Fruit fly (Drosophila melanogaster): Measurements from ENCODE around the gene CG32262.

Gene CG32262

DNA sequence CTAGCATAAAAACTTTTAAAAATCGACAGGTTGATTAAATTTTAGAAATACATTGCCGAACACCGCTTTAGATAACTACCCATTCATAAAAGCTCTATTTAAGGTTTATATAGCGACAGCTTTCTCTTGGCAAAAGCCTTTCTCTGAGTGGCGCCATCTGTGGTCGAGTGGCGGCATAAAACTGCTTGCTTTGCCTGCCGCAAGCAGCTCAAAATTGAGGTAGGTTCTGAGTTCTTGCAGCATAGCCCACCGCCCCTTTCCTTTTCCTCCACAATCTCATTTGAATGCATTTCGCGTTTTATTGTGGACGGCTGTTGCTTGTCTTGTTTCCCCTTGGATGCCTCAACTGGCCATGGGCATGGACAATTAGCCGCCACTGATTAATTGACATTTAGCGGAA, 42.2 kb downstream of the CG32262 start (continued):
- TF ChIP-seq CG3995 (GFP tag; optimal IDR thresholded peaks at IDR 0.05) (no peak), hth (optimal IDR thresholded peaks at IDR 0.05) (no peak), CG17912 (GFP tag; optimal IDR thresholded peaks at IDR 0.05) (peak; percentile 74), Optix (GFP tag; IDR thresholded peaks at IDR 0.05) (peak; percentile 71), gcm (GFP tag; optimal IDR thresholded peaks at IDR 0.05) (peak; percentile 16), dmrt99B (tag; optimal IDR thresholded peaks at IDR 0.05) (peak; percentile 11), CG4360 (GFP tag; IDR thresholded peaks at IDR 0.05) (no peak), CG1603 (tag; optimal IDR thresholded peaks at IDR 0.05) (peak; percentile 72), CG14667 (GFP tag; IDR thresholded peaks at IDR 0.05) (peak; percentile 48), ab (GFP tag; optimal IDR thresholded peaks at IDR 0.05) (no peak), bowl (GFP tag; IDR thresholded peaks at IDR 0.05) (0 out of 2 replicates have a peak, but pooled peaks have one; percentile 43), jing (GFP tag; optimal IDR thresholded peaks at IDR 0.05) (peak; percentile 51), Asciz (GFP tag; optimal IDR thresholded peaks at IDR 0.05) (peak; percentile 47), NC2α (GFP tag; optimal IDR thresholded peaks at IDR 0.05) (peak; percentile 71), sqz (GFP tag; optimal IDR thresholded peaks at IDR 0.05) (no peak), cg (GFP tag; optimal IDR thresholded peaks at IDR 0.05) (no peak), Fer3 (tag; optimal IDR thresholded peaks at IDR 0.05) (no peak), Hsf (GFP tag; optimal IDR thresholded peaks at IDR 0.05) (peak; percentile 64), Ssrp (tag; optimal IDR thresholded peaks at IDR 0.05) (peak; percentile 14), CG12236 (GFP tag; optimal IDR thresholded peaks at IDR 0.05) (peak; percentile 14), Sry-β (GFP tag; optimal IDR thresholded peaks at IDR 0.05) (no peak), CrebB (tag; optimal IDR thresholded peaks at IDR 0.05) (peak; percentile 33), CG2202 (tag; optimal IDR thresholded peaks at IDR 0.05) (peak; percentile 31), CG11696 (GFP tag; IDR thresholded peaks at IDR 0.05) (no peak; the same call in 1 of the 2 replicates), CG12219 (GFP tag; optimal IDR thresholded peaks at IDR 0.05) (peak; percentile 70), CG6175 (GFP tag; IDR thresholded peaks at IDR 0.05) (peak; percentile 74; the same call in 1 of the 3 replicates), croc (GFP tag; conservative IDR thresholded peaks at IDR 0.05) (peak; percentile 38; the same call in 1 of the 3 replicates), B-H1 (GFP tag; IDR thresholded peaks at IDR 0.05) (no peak; the same call in 2 of the 3 replicates), CG16813 (GFP tag; IDR thresholded peaks at IDR 0.05; ENCODE audit: partially characterized antibody) (no peak; the same call in 2 of the 3 replicates), CG43689 (GFP tag; IDR thresholded peaks at IDR 0.05) (peak; percentile 45), CG15696 (tag; optimal IDR thresholded peaks at IDR 0.05) (no peak), her (GFP tag; optimal IDR thresholded peaks at IDR 0.05) (peak; percentile 57), Hr39 (optimal IDR thresholded peaks at IDR 0.05) (no peak), sob (GFP tag; IDR thresholded peaks at IDR 0.05) (peak; percentile 65), yki (optimal IDR thresholded peaks at IDR 0.05) (no peak), CG11456 (GFP tag; IDR thresholded peaks at IDR 0.05) (peak; percentile 81), CG17385 (GFP tag; optimal IDR thresholded peaks at IDR 0.05) (peak; percentile 60), CG34376 (GFP tag; optimal IDR thresholded peaks at IDR 0.05) (no peak), Doc2 (GFP tag; IDR thresholded peaks at IDR 0.05) (no peak), al (GFP tag; IDR thresholded peaks at IDR 0.05) (peak; percentile 33; the same call in 1 of the 2 replicates), schlank (tag; optimal IDR thresholded peaks at IDR 0.05) (no peak), CG4617 (GFP tag; optimal IDR thresholded peaks at IDR 0.05; ENCODE audit: borderline replicate concordance) (peak; percentile 20), lab (GFP tag; optimal IDR thresholded peaks at IDR 0.05) (peak; percentile 43), Fer1 (GFP tag; optimal IDR thresholded peaks at IDR 0.05) (peak; percentile 4), unpg (GFP tag; optimal IDR thresholded peaks at IDR 0.05) (peak; percentile 55), CG6813 (GFP tag; optimal IDR thresholded peaks at IDR 0.05) (peak; percentile 3), en (GFP tag; optimal IDR thresholded peaks at IDR 0.05) (peak; percentile 71), CG12659 (GFP tag; optimal IDR thresholded peaks at IDR 0.05) (peak; percentile 30), CG11085 (GFP tag; IDR thresholded peaks at IDR 0.05) (no peak), ssp (GFP tag; IDR thresholded peaks at IDR 0.05) (peak; percentile 48), Aef1 (GFP tag; IDR thresholded peaks at IDR 0.05) (no peak), ham (GFP tag; IDR thresholded peaks at IDR 0.05) (no peak)
